Worm (Caenorhabditis elegans) whole organism, young adult: Measurements from ENCODE around the gene ebp-2.

Experiments used
- F23B12.7 ChIP-seq: sonication (generic microtip); optimal IDR thresholded peaks from 2 replicates; lab custom pipeline; 2017; ENCODE audit warnings: missing genetic modification characterization, mild to moderate bottlenecking, missing compliant biosample characterization, antibody characterized with exemption, moderate library complexity; ENCODE audit not compliant: insufficient read depth
- dox-1 ChIP-seq: fragments of 200-800 bp; sonication (Bioruptor generic); IDR thresholded peaks from 2 replicates; pipeline ENCODE4 v1.3.6; 2022; ENCODE audit warnings: missing genetic modification reagents, missing genetic modification characterization, missing compliant biosample characterization
- efl-1 ChIP-seq: fragments of 150-350 bp; optimal IDR thresholded peaks from 2 replicates; lab custom pipeline; 2014; ENCODE audit warnings: missing biosample characterization, missing genetic modification reagents, missing genetic modification characterization
- sdz-38 ChIP-seq: sonication (generic microtip); optimal IDR thresholded peaks from 2 replicates; lab custom pipeline; 2016; ENCODE audit warnings: missing genotype, missing genetic modification characterization, missing compliant biosample characterization
- unc-62 ChIP-seq: fragments of 150-350 bp; optimal IDR thresholded peaks from 2 replicates; lab custom pipeline; 2014; ENCODE audit warnings: missing biosample characterization, missing genetic modification reagents, missing genetic modification characterization

DNA sequence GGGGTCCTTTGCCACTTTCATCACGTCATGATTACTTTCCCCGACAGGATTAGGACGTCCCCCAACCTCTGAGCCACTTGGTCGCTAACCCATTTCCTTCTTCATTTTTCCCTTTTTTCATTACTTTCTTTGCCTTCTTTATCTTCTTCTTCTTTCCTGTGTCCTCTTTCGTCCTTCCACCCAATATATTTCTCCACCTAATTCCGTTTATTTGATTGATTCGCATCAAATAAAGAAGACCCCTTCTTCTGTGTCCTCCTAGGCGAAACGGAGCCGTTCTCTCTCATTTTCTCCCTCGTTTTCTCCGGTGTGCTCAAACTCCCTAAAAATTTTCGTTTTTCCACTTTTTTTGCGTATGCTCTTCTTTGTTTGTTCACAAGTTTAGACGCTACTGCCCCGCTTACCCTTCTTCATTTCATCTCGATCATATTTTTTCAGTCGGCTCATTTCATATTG is 32.8 kb upstream of the ebp-2 start, which contains the start of gene C05D12.7:
- TF ChIP-seq efl-1 (GFP tag; lab: Kevin White, UChicago) = no peak
- TF ChIP-seq sdz-38 (tag; lab: Kevin White, UChicago) = no peak
- TF ChIP-seq unc-62 (GFP tag; lab: Kevin White, UChicago) = no peak
- no peak for TF ChIP-seq dox-1 (GFP tag; lab: Robert Waterston, UW)
- no peak for TF ChIP-seq F23B12.7 (tag; lab: Kevin White, UChicago)
